Worm (Caenorhabditis elegans) whole organism, L3 larva: Measurements from ENCODE around the gene F57H12.5.

Experiments used
- aly-2 ChIP-seq: fragments of 150-350 bp; optimal IDR thresholded peaks from 2 replicates; lab custom pipeline; 2014; ENCODE audit warnings: missing biosample characterization, missing genetic modification characterization
- ama-1 ChIP-seq: fragments of 150-350 bp; optimal IDR thresholded peaks from 2 replicates; lab custom pipeline; 2018
- ceh-28 ChIP-seq: fragments of 150-350 bp; optimal IDR thresholded peaks from 2 replicates; lab custom pipeline; 2014; ENCODE audit warnings: missing biosample characterization, missing genetic modification reagents, missing genetic modification characterization
- ceh-9 ChIP-seq: sonication (generic microtip); optimal IDR thresholded peaks from 2 replicates; lab custom pipeline; 2018; ENCODE audit warnings: missing biosample characterization, missing genetic modification characterization
- elt-1 ChIP-seq: fragments of 150-350 bp; optimal IDR thresholded peaks from 2 replicates; lab custom pipeline; 2014; ENCODE audit warnings: missing biosample characterization, missing genetic modification characterization
- elt-2 ChIP-seq: sonication (generic microtip); optimal IDR thresholded peaks from 2 replicates; lab custom pipeline; 2016; ENCODE audit warnings: missing genetic modification reagents, mild to moderate bottlenecking, missing genetic modification characterization, missing compliant biosample characterization
- fkh-10 ChIP-seq: sonication (generic microtip); optimal IDR thresholded peaks from 2 replicates; lab custom pipeline; 2017; ENCODE audit warnings: missing biosample characterization, missing genetic modification reagents, missing genetic modification characterization
- fkh-2 ChIP-seq: fragments of 150-350 bp; optimal IDR thresholded peaks from 2 replicates; lab custom pipeline; 2014; ENCODE audit warnings: missing biosample characterization, missing genetic modification reagents, missing genetic modification characterization
- fos-1 ChIP-seq: fragments of 150-350 bp; optimal IDR thresholded peaks from 2 replicates; lab custom pipeline; 2014; ENCODE audit warnings: missing biosample characterization, missing genetic modification characterization
- hmg-11 ChIP-seq: sonication (generic microtip); optimal IDR thresholded peaks from 2 replicates; lab custom pipeline; 2016; ENCODE audit warnings: missing genetic modification characterization, missing compliant biosample characterization
- jun-1 ChIP-seq: fragments of 150-350 bp; optimal IDR thresholded peaks from 2 replicates; lab custom pipeline; 2014; ENCODE audit warnings: missing biosample characterization, missing genetic modification reagents, missing genetic modification characterization
- lin-15B ChIP-seq: fragments of 150-350 bp; optimal IDR thresholded peaks from 2 replicates; lab custom pipeline; 2014; ENCODE audit warnings: missing biosample characterization, missing genetic modification characterization
- lin-39 ChIP-seq: fragments of 150-350 bp; optimal IDR thresholded peaks from 2 replicates; lab custom pipeline; 2018; ENCODE audit warnings: missing biosample characterization, missing genetic modification reagents, missing genetic modification characterization
- lsy-12 ChIP-seq: sonication (generic microtip); optimal IDR thresholded peaks from 2 replicates; lab custom pipeline; 2016; ENCODE audit warnings: mild to moderate bottlenecking, missing genetic modification characterization, missing compliant biosample characterization
- nfya-1 ChIP-seq: sonication (generic microtip); optimal IDR thresholded peaks from 2 replicates; lab custom pipeline; 2017; ENCODE audit warnings: missing genetic modification characterization, mild to moderate bottlenecking, missing compliant biosample characterization, antibody characterized with exemption, moderate library complexity; ENCODE audit not compliant: insufficient read depth
- nhr-23 ChIP-seq: fragments of 150-350 bp; optimal IDR thresholded peaks from 2 replicates; lab custom pipeline; 2014; ENCODE audit warnings: missing biosample characterization, missing genetic modification reagents, missing genetic modification characterization
- nhr-237 ChIP-seq: fragments of 150-350 bp; optimal IDR thresholded peaks from 2 replicates; lab custom pipeline; 2014; ENCODE audit warnings: missing biosample characterization, missing genetic modification characterization
- nhr-25 ChIP-seq: sonication (generic microtip); optimal IDR thresholded peaks from 2 replicates; lab custom pipeline; 2017; ENCODE audit warnings: missing biosample characterization, missing genetic modification characterization
- nhr-28 ChIP-seq: fragments of 150-350 bp; optimal IDR thresholded peaks from 2 replicates; lab custom pipeline; 2014; ENCODE audit warnings: missing biosample characterization, missing genetic modification characterization
- nhr-43 ChIP-seq: sonication (generic microtip); optimal IDR thresholded peaks from 2 replicates; lab custom pipeline; 2016; ENCODE audit warnings: mild to moderate bottlenecking, missing genetic modification characterization, missing compliant biosample characterization; ENCODE audit not compliant: poor library complexity, severe bottlenecking
- nhr-67 ChIP-seq: fragments of 150-350 bp; optimal IDR thresholded peaks from 2 replicates; lab custom pipeline; 2014; ENCODE audit warnings: missing biosample characterization, missing genetic modification characterization
- nhr-76 ChIP-seq: fragments of 150-350 bp; sonication (generic microtip); optimal IDR thresholded peaks from 5 replicates; lab custom pipeline; 2014; ENCODE audit warnings: missing biosample characterization, missing genetic modification characterization
- pha-4 ChIP-seq: fragments of 150-350 bp; optimal IDR thresholded peaks from 2 replicates; lab custom pipeline; 2014; ENCODE audit warnings: missing biosample characterization, missing genetic modification reagents, missing genetic modification characterization
- pqm-1 ChIP-seq: fragments of 150-350 bp; optimal IDR thresholded peaks from 2 replicates; lab custom pipeline; 2017; ENCODE audit warnings: missing biosample characterization, missing genetic modification characterization, inconsistent platforms
- sea-2 ChIP-seq: fragments of 150-350 bp; sonication (generic microtip); optimal IDR thresholded peaks from 4 replicates; lab custom pipeline; 2014; ENCODE audit warnings: missing biosample characterization, missing genetic modification reagents, missing genetic modification characterization
- skn-1 ChIP-seq: fragments of 150-350 bp; optimal IDR thresholded peaks from 2 replicates; lab custom pipeline; 2014; ENCODE audit warnings: missing biosample characterization, missing genetic modification characterization
- snpc-4 ChIP-seq: fragments of 150-350 bp; optimal IDR thresholded peaks from 2 replicates; lab custom pipeline; 2014; ENCODE audit warnings: missing biosample characterization, missing genetic modification characterization
- tbx-2 ChIP-seq: sonication (generic microtip); optimal IDR thresholded peaks from 2 replicates; lab custom pipeline; 2016; ENCODE audit warnings: mild to moderate bottlenecking, missing genetic modification characterization, missing compliant biosample characterization
- unc-62 ChIP-seq: fragments of 150-350 bp; sonication (generic microtip); optimal IDR thresholded peaks from 4 replicates; lab custom pipeline; 2014; ENCODE audit warnings: missing biosample characterization, missing genetic modification reagents, missing genetic modification characterization
- ztf-4 ChIP-seq: fragments of 150-350 bp; optimal IDR thresholded peaks from 2 replicates; lab custom pipeline; 2014; ENCODE audit warnings: missing biosample characterization, missing genetic modification characterization

The F57H12.5 gene

ce11 chrIV:7946457-7946856 lies 20.6 kb upstream of the F57H12.5 start, which contains the start of gene czw-1:
TSS of gene czw-1 (minus strand) at chrIV:7946825.
- TF ChIP-seq skn-1 (tag; lab: Kevin White, UChicago): no peak
- TF ChIP-seq pha-4 (tag; lab: Kevin White, UChicago): no peak
- TF ChIP-seq ceh-28: no peak
- no peak for TF ChIP-seq tbx-2 (tag; lab: Kevin White, UChicago)
- TF ChIP-seq fos-1 (tag; lab: Kevin White, UChicago): no peak
- TF ChIP-seq pqm-1 (tag; lab: Kevin White, UChicago): no peak
- TF ChIP-seq sea-2: no peak
- TF ChIP-seq jun-1 (tag; lab: Kevin White, UChicago): no peak
- no peak for TF ChIP-seq nhr-43 (tag; lab: Kevin White, UChicago)
- TF ChIP-seq ztf-4 (tag; lab: Kevin White, UChicago): no peak
- no peak for TF ChIP-seq fkh-2
- TF ChIP-seq aly-2: no peak

- peak; percentile 67 for TF ChIP-seq nhr-23
- peak; percentile 69 for TF ChIP-seq lin-15B (tag; lab: Kevin White, UChicago)
- TF ChIP-seq lin-39: peak; percentile 66
- TF ChIP-seq hmg-11 (tag; lab: Kevin White, UChicago): peak; percentile 56
- TF ChIP-seq snpc-4 (tag; lab: Kevin White, UChicago): peak; percentile 19
- TF ChIP-seq pha-4 (tag; lab: Kevin White, UChicago): peak; percentile 66
- TF ChIP-seq lsy-12 (tag; lab: Kevin White, UChicago): peak; percentile 57
- peak; percentile 52 for TF ChIP-seq elt-2 (tag; lab: Kevin White, UChicago)
- TF ChIP-seq nfya-1 (tag; lab: Kevin White, UChicago): peak; percentile 85
- peak; percentile 7 for TF ChIP-seq nhr-43 (tag; lab: Kevin White, UChicago)
Observed at ce11 chrIV:7946899-7947499, 20.1 kb upstream of the F57H12.5 start, which contains the start of gene F20D12.12. TSS of gene F20D12.12 (plus strand) at chrIV:7947440.

ce11 chrIV:7948290-7948689 lies 18.8 kb upstream of the F57H12.5 start, which contains the start of gene mcm-3AP:
TSS of gene mcm-3AP (plus strand) at chrIV:7948672.
- TF ChIP-seq hmg-11 (tag; lab: Kevin White, UChicago) (peak; percentile 13), elt-2 (tag; lab: Kevin White, UChicago) (peak; percentile 26), nfya-1 (tag; lab: Kevin White, UChicago) (peak; percentile 58)
- TF ChIP-seq, all 47 proteins: peak for 3; not testable (repeated sequence) for 44

- TF ChIP-seq fkh-10 (GFP tag; lab: Kevin White, UChicago): no peak
- no peak for TF ChIP-seq ama-1 (lab: Kevin White, UChicago)
- no peak for TF ChIP-seq nhr-237 (tag; lab: Kevin White, UChicago)
- TF ChIP-seq unc-62 (GFP tag; lab: Kevin White, UChicago): no peak
- TF ChIP-seq ceh-9 (tag; lab: Kevin White, UChicago): no peak
- no peak for TF ChIP-seq sea-2
- TF ChIP-seq nhr-76: no peak
- TF ChIP-seq lin-39: no peak
- no peak for TF ChIP-seq nhr-67 (tag; lab: Kevin White, UChicago)
- TF ChIP-seq nhr-28 (tag; lab: Kevin White, UChicago): no peak
- TF ChIP-seq lin-15B (tag; lab: Kevin White, UChicago): no peak
- TF ChIP-seq nhr-25 (tag; lab: Kevin White, UChicago): no peak
- no peak for TF ChIP-seq nhr-43 (tag; lab: Kevin White, UChicago)
- TF ChIP-seq elt-1 (tag; lab: Kevin White, UChicago): no peak
- no peak for TF ChIP-seq pha-4 (tag; lab: Kevin White, UChicago)
- TF ChIP-seq, all 47 proteins: peak for 0
Observed at ce11 chrIV:7954006-7954405, 13.1 kb upstream of the F57H12.5 start.

- TF ChIP-seq tbx-2 (tag; lab: Kevin White, UChicago) (no peak), fos-1 (tag; lab: Kevin White, UChicago) (no peak)
Observed at ce11 chrIV:7955849-7956248, 11.3 kb upstream of the F57H12.5 start, which contains the start of gene ceh-19. TSS of gene ceh-19 (minus strand) at chrIV:7955949.
